Worm (Caenorhabditis elegans): ENCODE measurements around the gene spe-39.

spe-39 gene

DNA sequence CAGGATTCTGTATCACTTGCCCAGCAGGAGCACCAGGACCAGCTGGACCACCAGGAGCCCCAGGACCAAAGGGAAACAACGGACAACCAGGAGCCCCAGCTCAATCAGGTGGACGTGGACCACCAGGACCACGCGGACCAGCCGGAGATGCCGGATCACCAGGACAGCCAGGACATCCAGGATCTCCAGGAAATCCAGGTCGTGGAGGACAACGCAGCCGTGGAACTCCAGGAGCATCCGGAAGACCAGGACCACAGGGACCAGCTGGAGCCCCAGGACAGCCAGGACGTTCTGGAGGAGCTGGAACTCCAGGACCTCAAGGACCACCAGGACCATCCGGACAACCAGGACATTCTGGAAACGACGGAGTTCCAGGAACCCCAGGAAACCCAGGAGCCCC is 50.8 kb downstream of the spe-39 start:
- TF ChIP-seq F13C5.2 (tag; optimal IDR thresholded peaks at IDR 0.05), result no peak
- TF ChIP-seq tbx-11 (GFP tag; IDR thresholded peaks at IDR 0.05), result no peak
- TF ChIP-seq hmbx-1 (tag; optimal IDR thresholded peaks at IDR 0.05), result no peak
- TF ChIP-seq ceh-13 (GFP tag; optimal IDR thresholded peaks at IDR 0.05), result no peak
- no peak for TF ChIP-seq flt-1 (GFP tag; IDR thresholded peaks at IDR 0.05)
- TF ChIP-seq sea-1 (GFP tag; conservative IDR thresholded peaks at IDR 0.05), result no peak
- TF ChIP-seq tbx-37 (GFP tag; conservative IDR thresholded peaks at IDR 0.05), result no peak
- TF ChIP-seq hnd-1 (tag; optimal IDR thresholded peaks at IDR 0.05), result no peak
- no peak for TF ChIP-seq ets-7 (tag; optimal IDR thresholded peaks at IDR 0.05)
- no peak for TF ChIP-seq ceh-36 (tag; optimal IDR thresholded peaks at IDR 0.05)
- TF ChIP-seq pes-1 (GFP tag; IDR thresholded peaks at IDR 0.05), result no peak
- TF ChIP-seq tra-4 (tag; optimal IDR thresholded peaks at IDR 0.05), result no peak
- TF ChIP-seq hmg-4 (GFP tag; optimal IDR thresholded peaks at IDR 0.05), result no peak
- no peak for TF ChIP-seq aly-1 (tag; optimal IDR thresholded peaks at IDR 0.05)
- TF ChIP-seq scrt-1 (GFP tag; IDR thresholded peaks at IDR 0.05), result no peak

Measured in whole organism, early embryonic.